Fruit fly (Drosophila melanogaster) whole organism: Measurements from ENCODE around the gene EloB.

Experiments
- pan ChIP-seq: fragments of >200 bp; optimal IDR thresholded peaks from 2 replicates; lab custom pipeline; 2017
- psq ChIP-seq: fragments of >200 bp; optimal IDR thresholded peaks from 2 replicates; lab custom pipeline; 2017

DNA sequence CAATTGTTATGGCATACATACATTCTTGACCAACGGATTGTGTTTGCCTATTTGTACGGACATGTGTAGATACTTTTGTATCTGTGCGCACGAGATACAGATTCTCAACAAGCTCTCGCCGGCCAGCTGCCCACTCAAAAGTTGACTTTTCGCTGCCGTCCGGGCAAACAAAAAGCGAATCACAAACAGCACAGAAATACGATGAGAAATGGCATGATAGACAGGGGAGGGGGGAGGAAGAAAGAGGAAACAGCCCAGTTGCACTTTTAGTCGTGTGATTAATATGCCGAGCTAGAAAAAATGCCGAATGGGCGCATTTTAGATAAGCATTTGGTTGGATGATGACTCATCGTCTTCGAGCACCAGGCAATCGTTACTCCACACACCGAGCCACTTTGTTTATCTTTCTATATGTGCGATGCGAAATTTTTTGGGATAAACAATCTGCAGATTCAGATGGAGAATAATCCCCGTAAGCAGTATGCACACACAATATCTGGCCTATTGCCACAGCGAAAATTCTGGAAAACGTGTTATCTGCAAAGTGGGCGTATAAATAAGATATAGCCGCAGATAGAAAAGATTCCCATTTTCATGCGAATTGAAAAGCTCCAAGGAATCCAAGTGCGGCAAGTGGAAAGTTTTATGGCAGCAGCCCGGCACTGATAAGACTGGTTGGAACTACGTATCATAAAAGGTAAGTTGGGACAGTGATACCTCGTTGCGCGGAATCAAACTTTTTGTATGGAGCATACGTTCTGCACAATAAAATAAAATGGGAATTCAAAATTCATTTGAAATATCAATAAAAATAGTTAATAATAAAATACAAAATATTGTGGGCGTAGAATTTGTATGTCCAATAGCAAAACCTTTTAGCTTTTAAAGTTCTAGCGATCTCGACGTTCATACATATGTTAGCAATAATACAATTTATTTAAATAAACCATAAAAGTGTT is 32.7 kb downstream of the EloB start:
- TF ChIP-seq psq (lab: Kevin White, UChicago) (no peak), pan (lab: Kevin White, UChicago) (no peak)
